Worm (Caenorhabditis elegans): ENCODE results near the gene F47E1.1.

F47E1.1 gene

DNA sequence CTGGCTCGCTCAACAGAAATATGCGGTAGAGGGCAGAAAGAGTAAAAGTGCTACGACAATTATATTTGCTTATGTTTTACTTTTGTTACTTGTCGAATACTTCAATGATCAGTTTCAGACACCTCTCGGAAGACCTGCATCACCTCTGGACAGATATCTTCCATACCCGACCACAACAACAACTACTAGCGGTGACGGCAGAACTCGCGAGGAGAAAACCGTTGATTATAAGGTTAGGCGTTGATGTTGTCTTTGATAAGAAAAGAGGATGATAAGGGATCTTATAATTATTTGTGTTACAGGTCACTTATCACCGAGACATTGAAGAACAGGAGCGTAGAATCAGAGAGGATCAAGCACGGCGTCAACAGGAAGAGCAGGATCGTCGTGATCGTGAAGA, 28.1 kb downstream of the F47E1.1 start:
- TF ChIP-seq ref-1 (GFP tag; conservative IDR thresholded peaks at IDR 0.05) (no peak), tab-1 (GFP tag; IDR thresholded peaks at IDR 0.05) (no peak), med-1 (GFP tag; optimal IDR thresholded peaks at IDR 0.05; ENCODE audit: insufficient read depth) (no peak), ztf-29 (GFP tag; IDR thresholded peaks at IDR 0.05) (no peak), cog-1 (tag; optimal IDR thresholded peaks at IDR 0.05) (no peak), flt-1 (GFP tag; IDR thresholded peaks at IDR 0.05) (no peak), ztf-23 (GFP tag; IDR thresholded peaks at IDR 0.05) (no peak), klf-2 (GFP tag; conservative IDR thresholded peaks at IDR 0.05) (no peak)

DNA sequence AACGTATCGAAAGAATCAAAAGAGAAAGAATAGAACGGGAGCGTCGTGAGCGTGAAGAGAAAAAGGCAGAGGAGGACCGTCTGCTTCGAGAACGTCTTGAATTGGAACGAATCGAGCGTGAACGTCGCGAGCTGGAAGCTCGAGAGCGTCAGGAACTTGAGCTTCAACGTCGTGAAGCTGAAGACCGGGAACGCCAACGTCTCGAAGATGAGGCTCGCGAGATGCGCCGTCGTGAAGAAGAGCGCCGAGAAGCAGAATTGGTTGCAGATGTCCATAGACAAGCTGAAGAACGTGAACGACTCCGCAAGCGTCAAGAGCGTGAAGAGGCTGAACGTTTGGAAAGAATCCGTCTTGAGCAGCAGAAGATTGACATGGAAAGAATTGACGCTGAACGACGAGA, 28.9 kb downstream of the F47E1.1 start:
- TF ChIP-seq klf-2 (GFP tag; conservative IDR thresholded peaks at IDR 0.05) (no peak), cog-1 (tag; optimal IDR thresholded peaks at IDR 0.05) (no peak), ztf-29 (GFP tag; IDR thresholded peaks at IDR 0.05) (no peak), T22C8.4 (GFP tag; IDR thresholded peaks at IDR 0.05) (no peak), flt-1 (GFP tag; IDR thresholded peaks at IDR 0.05) (no peak), med-1 (GFP tag; optimal IDR thresholded peaks at IDR 0.05; ENCODE audit: insufficient read depth) (no peak), ref-1 (GFP tag; conservative IDR thresholded peaks at IDR 0.05) (no peak), ztf-23 (GFP tag; IDR thresholded peaks at IDR 0.05) (no peak), tab-1 (GFP tag; IDR thresholded peaks at IDR 0.05) (no peak)

DNA sequence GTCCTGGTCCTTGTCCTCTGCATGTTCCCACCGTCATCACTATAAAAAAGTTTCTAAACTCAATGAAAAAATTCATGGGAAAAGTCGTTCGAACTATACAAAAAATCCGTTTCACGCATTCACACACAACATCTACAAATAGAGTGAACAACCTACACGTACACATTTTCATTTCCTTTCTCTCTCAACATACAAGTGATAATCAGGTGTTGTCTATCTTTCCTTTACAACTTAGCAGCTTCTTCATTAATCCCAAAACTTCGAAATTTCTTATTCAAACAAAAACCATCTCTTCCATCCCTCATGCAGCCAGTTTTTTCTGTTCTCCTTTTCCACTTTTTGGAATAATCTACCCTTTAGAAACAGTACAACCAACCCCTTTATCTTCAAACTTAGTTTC, 30.9 kb downstream of the F47E1.1 start:
- TF ChIP-seq med-1 (GFP tag; optimal IDR thresholded peaks at IDR 0.05; ENCODE audit: insufficient read depth): no peak

DNA sequence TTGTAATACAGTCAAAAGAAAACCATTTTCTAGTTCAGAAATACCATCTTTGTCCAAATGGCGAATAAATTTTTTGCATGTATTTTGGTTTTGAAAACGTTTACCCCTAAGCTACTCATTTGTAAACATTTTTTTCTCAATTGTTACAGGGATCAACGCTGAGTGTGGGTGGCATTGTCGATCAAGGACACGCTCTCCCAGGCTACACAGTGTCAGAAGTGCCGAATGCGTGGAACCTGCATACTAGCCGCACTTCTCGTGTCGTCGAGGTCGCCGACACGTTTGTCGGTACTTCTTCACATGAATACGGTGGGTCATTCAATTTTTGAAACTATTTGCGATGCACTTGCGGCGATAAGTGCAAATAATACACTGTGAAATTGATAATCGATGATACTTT, 34.6 kb downstream of the F47E1.1 start:
- no peak for TF ChIP-seq ref-1 (GFP tag; conservative IDR thresholded peaks at IDR 0.05)
- TF ChIP-seq flt-1 (GFP tag; IDR thresholded peaks at IDR 0.05): no peak
- TF ChIP-seq tab-1 (GFP tag; IDR thresholded peaks at IDR 0.05): no peak
- no peak for TF ChIP-seq klf-2 (GFP tag; conservative IDR thresholded peaks at IDR 0.05)
- no peak for TF ChIP-seq ztf-29 (GFP tag; IDR thresholded peaks at IDR 0.05)
- no peak for TF ChIP-seq ztf-23 (GFP tag; IDR thresholded peaks at IDR 0.05)
- no peak for TF ChIP-seq med-1 (GFP tag; optimal IDR thresholded peaks at IDR 0.05; ENCODE audit: insufficient read depth)
- TF ChIP-seq cog-1 (tag; optimal IDR thresholded peaks at IDR 0.05): no peak
- TF ChIP-seq T22C8.4 (GFP tag; IDR thresholded peaks at IDR 0.05): no peak

- TF ChIP-seq ztf-23 (GFP tag; IDR thresholded peaks at IDR 0.05) (0 out of 2 replicates have a peak, but pooled peaks have one; percentile 41), flt-1 (GFP tag; IDR thresholded peaks at IDR 0.05) (peak; percentile 46; the same call in 1 of the 2 replicates), med-1 (GFP tag; optimal IDR thresholded peaks at IDR 0.05; ENCODE audit: insufficient read depth) (no peak)
These were observed 36.8 kb downstream of the F47E1.1 start, which contains the start of gene C25A11.2 for ce11 chrX:9113829-9114228. C25A11.2 (plus strand) TSS chrX:9114066.

DNA sequence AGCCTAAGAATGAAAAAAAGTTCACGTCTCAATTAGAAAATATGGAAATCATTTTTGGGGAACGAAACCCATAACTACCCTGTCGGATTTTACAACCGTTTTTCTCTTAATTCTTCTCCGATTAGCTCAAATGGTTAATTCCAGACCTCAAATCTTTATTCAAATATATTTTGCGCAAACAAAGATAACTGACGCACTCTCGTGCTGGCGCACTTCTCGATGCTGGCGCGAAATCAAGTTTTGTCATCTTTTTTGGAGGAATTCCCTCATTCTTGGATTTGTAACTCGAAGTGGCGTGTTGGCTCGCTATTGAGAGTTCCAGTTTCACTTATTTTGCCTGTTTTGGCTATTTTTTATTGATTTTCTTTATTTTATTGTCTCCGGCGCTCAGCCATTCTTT, 40.6 kb downstream of the F47E1.1 start:
- no peak for TF ChIP-seq ztf-29 (GFP tag; IDR thresholded peaks at IDR 0.05)
- no peak for TF ChIP-seq tab-1 (GFP tag; IDR thresholded peaks at IDR 0.05)
- TF ChIP-seq cog-1 (tag; optimal IDR thresholded peaks at IDR 0.05): no peak
- no peak for TF ChIP-seq ref-1 (GFP tag; conservative IDR thresholded peaks at IDR 0.05)
- TF ChIP-seq T22C8.4 (GFP tag; IDR thresholded peaks at IDR 0.05): no peak
- no peak for TF ChIP-seq med-1 (GFP tag; optimal IDR thresholded peaks at IDR 0.05; ENCODE audit: insufficient read depth)
- TF ChIP-seq flt-1 (GFP tag; IDR thresholded peaks at IDR 0.05): no peak
- no peak for TF ChIP-seq klf-2 (GFP tag; conservative IDR thresholded peaks at IDR 0.05)
- TF ChIP-seq ztf-23 (GFP tag; IDR thresholded peaks at IDR 0.05): no peak

All from whole organism, midembryonic.